Fruit fly (Drosophila melanogaster): Measurements from ENCODE around the gene RpS19b.

The RpS19b gene

DNA sequence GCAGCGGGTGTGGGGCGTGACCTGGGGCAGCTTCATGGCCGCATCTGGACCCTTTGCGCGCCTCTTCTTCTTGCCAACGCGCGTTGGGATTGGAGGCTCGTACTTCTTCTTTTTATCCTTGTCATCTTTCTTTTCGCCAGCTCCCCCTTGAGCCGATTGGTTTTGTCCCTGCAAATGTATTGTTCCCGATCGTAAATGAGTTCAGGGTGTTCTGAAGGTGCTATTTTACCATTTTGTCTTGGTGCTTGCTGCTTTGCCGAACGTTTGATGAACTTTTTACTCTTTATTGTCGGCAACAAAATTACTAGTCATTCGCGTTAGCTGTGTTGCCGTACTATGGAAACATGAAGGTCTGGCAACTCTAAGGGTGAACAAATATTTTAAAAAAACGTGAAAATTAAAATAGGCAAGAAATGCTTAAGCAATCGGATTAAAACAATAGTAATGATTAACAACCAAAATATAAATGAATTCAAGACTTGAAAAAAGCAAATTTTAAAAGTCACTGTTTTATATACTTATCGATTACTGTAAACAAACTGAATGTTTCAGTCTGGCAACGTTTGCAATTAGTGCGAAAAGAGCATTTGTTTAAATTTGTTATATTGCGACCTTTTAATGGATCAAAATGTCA is 2.1 kb downstream of the RpS19b start, which contains the start of the genes Rpt2 and CG13599 (continued):
- TF ChIP-seq gro (GFP tag; optimal IDR thresholded peaks at IDR 0.05) (peak; percentile 52), CG12299 (tag; optimal IDR thresholded peaks at IDR 0.05) (peak; percentile 41), chinmo (GFP tag; IDR thresholded peaks at IDR 0.05; ENCODE audit: partially characterized antibody) (0 out of 4 replicates have a peak, but pooled peaks have one; percentile 14), exex (tag; optimal IDR thresholded peaks at IDR 0.05) (peak; percentile 6), p53 (GFP tag; optimal IDR thresholded peaks at IDR 0.05) (no peak), knrl (GFP tag; IDR thresholded peaks at IDR 0.05; ENCODE audit: partially characterized antibody) (peak; percentile 52; the same call in 1 of the 3 replicates), gcm (GFP tag; optimal IDR thresholded peaks at IDR 0.05) (peak; percentile 11), CG9817 (tag; optimal IDR thresholded peaks at IDR 0.05) (no peak), Camta (GFP tag; optimal IDR thresholded peaks at IDR 0.05) (peak; percentile 15), CG30403 (GFP tag; optimal IDR thresholded peaks at IDR 0.05) (peak; percentile 50), lola (GFP tag; optimal IDR thresholded peaks at IDR 0.05) (peak in 1 of 3 experiments; percentile 22), mam (GFP tag; optimal IDR thresholded peaks at IDR 0.05) (peak; percentile 27), gfzf (GFP tag; optimal IDR thresholded peaks at IDR 0.05) (peak; percentile 52), CG15601 (tag; optimal IDR thresholded peaks at IDR 0.05) (peak; percentile 48), Max (GFP tag; optimal IDR thresholded peaks at IDR 0.05) (peak; percentile 32), vnd (GFP tag; IDR thresholded peaks at IDR 0.05; ENCODE audit: partially characterized antibody) (0 out of 3 replicates have a peak, but pooled peaks have one; percentile 44), CG3847 (GFP tag; IDR thresholded peaks at IDR 0.05) (peak; percentile 87), CG34422 (GFP tag; IDR thresholded peaks at IDR 0.05) (peak; percentile 56; the same call in 1 of the 3 replicates), grau (tag; optimal IDR thresholded peaks at IDR 0.05) (peak; percentile 37), YL-1 (GFP tag; optimal IDR thresholded peaks at IDR 0.05) (peak; percentile 88), CG2712 (tag; optimal IDR thresholded peaks at IDR 0.05) (peak; percentile 46), Hr39 (optimal IDR thresholded peaks at IDR 0.05) (no peak), CG17385 (GFP tag; optimal IDR thresholded peaks at IDR 0.05) (peak; percentile 27), CG13424 (tag; optimal IDR thresholded peaks at IDR 0.05) (peak; percentile 33), ato (GFP tag; IDR thresholded peaks at IDR 0.05; ENCODE audit: partially characterized antibody) (peak; percentile 8; the same call in 1 of the 2 replicates), maf-S (GFP tag; optimal IDR thresholded peaks at IDR 0.05) (no peak), CG1603 (tag; optimal IDR thresholded peaks at IDR 0.05) (peak; percentile 26), dimm (GFP tag; IDR thresholded peaks at IDR 0.05) (no peak), nerfin-1 (tag; optimal IDR thresholded peaks at IDR 0.05) (peak; percentile 5), CHES-1-like (GFP tag; optimal IDR thresholded peaks at IDR 0.05) (peak; percentile 66), D19A (tag; optimal IDR thresholded peaks at IDR 0.05) (peak; percentile 20), CG2116 (GFP tag; optimal IDR thresholded peaks at IDR 0.05) (peak; percentile 76), CG13287 (GFP tag; IDR thresholded peaks at IDR 0.05; ENCODE audit: partially characterized antibody) (peak; percentile 70; the same call in 1 of the 2 replicates), CG12391 (tag; optimal IDR thresholded peaks at IDR 0.05) (peak; percentile 63), trh (GFP tag; optimal IDR thresholded peaks at IDR 0.05) (no peak), CG12155 (GFP tag; optimal IDR thresholded peaks at IDR 0.05) (peak; percentile 14), CG10321 (GFP tag; IDR thresholded peaks at IDR 0.05) (no peak), Nf-YC (tag; optimal IDR thresholded peaks at IDR 0.05) (peak; percentile 24), CG4617 (GFP tag; optimal IDR thresholded peaks at IDR 0.05; ENCODE audit: borderline replicate concordance) (peak; percentile 96), gem (tag; optimal IDR thresholded peaks at IDR 0.05) (peak; percentile 43), Lhr (GFP tag; optimal IDR thresholded peaks at IDR 0.05) (peak; percentile 43), CG10462 (GFP tag; optimal IDR thresholded peaks at IDR 0.05) (peak; percentile 12), BEAF-32 (GFP tag; optimal IDR thresholded peaks at IDR 0.05) (peak; percentile 64), lilli (GFP tag; optimal IDR thresholded peaks at IDR 0.05) (peak; percentile 34), stwl (tag; optimal IDR thresholded peaks at IDR 0.05) (peak; percentile 72), CG17568 (GFP tag; optimal IDR thresholded peaks at IDR 0.05) (peak; percentile 68), Aef1 (GFP tag; IDR thresholded peaks at IDR 0.05) (no peak)
